Worm (Caenorhabditis elegans) whole organism, young adult: ENCODE measurements around the gene col-162.

Source experiments
- B0019.2 ChIP-seq: fragments of 200-800 bp; sonication (Bioruptor generic); conservative IDR thresholded peaks from 2 replicates; pipeline ENCODE4 v1.3.6; 2022; ENCODE audit warnings: missing genetic modification reagents, missing genetic modification characterization, missing compliant biosample characterization
- B0035.1 ChIP-seq: sonication (generic microtip); optimal IDR thresholded peaks from 2 replicates; lab custom pipeline; 2016; ENCODE audit warnings: missing genetic modification characterization, mild to moderate bottlenecking, missing compliant biosample characterization, missing genotype, missing genetic modification reagents
- C06A6.2 ChIP-seq: fragments of 200-800 bp; sonication (Bioruptor generic); conservative IDR thresholded peaks from 2 replicates; pipeline ENCODE4 v1.3.6; 2022; ENCODE audit warnings: missing genetic modification characterization, missing compliant biosample characterization
- F10E7.11 ChIP-seq: sonication (generic microtip); optimal IDR thresholded peaks from 2 replicates; lab custom pipeline; 2017; ENCODE audit warnings: mild to moderate bottlenecking, missing genetic modification characterization, moderate library complexity, missing compliant biosample characterization
- F22D6.2 ChIP-seq: sonication (generic microtip); optimal IDR thresholded peaks from 2 replicates; lab custom pipeline; 2016; ENCODE audit warnings: mild to moderate bottlenecking, missing genetic modification characterization, missing compliant biosample characterization
- F33H1.4 ChIP-seq: fragments of 200-800 bp; sonication (Bioruptor generic); IDR thresholded peaks from 2 replicates; pipeline ENCODE4 v1.3.6; 2022; ENCODE audit warnings: missing genetic modification reagents, missing genetic modification characterization, missing compliant biosample characterization
- F37B4.10 ChIP-seq: fragments of 200-800 bp; sonication (Bioruptor generic); IDR thresholded peaks from 2 replicates; pipeline ENCODE4 v1.3.6; 2022; ENCODE audit warnings: missing genetic modification characterization, missing compliant biosample characterization
- F39B2.1 ChIP-seq: fragments of 200-800 bp; sonication (Bioruptor generic); IDR thresholded peaks from 2 replicates; pipeline ENCODE4 v1.3.6; 2022; ENCODE audit warnings: missing genetic modification reagents, missing genetic modification characterization, missing compliant biosample characterization
- F57A8.1 ChIP-seq: fragments of 200-800 bp; sonication (Bioruptor generic); optimal IDR thresholded peaks from 2 replicates; lab custom pipeline; 2018; ENCODE audit warnings: mild to moderate bottlenecking, missing genetic modification characterization, moderate library complexity, missing compliant biosample characterization
- F57C9.4 ChIP-seq: sonication (generic microtip); optimal IDR thresholded peaks from 2 replicates; lab custom pipeline; 2017; ENCODE audit warnings: mild to moderate bottlenecking, missing genetic modification characterization, missing compliant biosample characterization
- Y56A3A.18 ChIP-seq: fragments of 200-800 bp; sonication (Bioruptor generic); IDR thresholded peaks from 2 replicates; pipeline ENCODE4 v1.3.6; 2022; ENCODE audit warnings: missing genetic modification reagents, missing genetic modification characterization, missing compliant biosample characterization
- ZK185.1 ChIP-seq: sonication (generic microtip); optimal IDR thresholded peaks from 2 replicates; lab custom pipeline; 2016; ENCODE audit warnings: mild to moderate bottlenecking, missing genetic modification characterization, missing compliant biosample characterization; ENCODE audit not compliant: poor library complexity, severe bottlenecking
- akir-1 ChIP-seq: fragments of 200-800 bp; sonication (Bioruptor generic); optimal IDR thresholded peaks from 2 replicates; lab custom pipeline; 2018; ENCODE audit warnings: mild to moderate bottlenecking, missing genetic modification characterization, moderate library complexity, missing compliant biosample characterization
- aptf-3 ChIP-seq: fragments of 200-800 bp; sonication (Bioruptor generic); IDR thresholded peaks from 2 replicates; pipeline ENCODE4 v1.3.6; 2022; ENCODE audit warnings: missing genetic modification characterization, missing compliant biosample characterization
- atf-7 ChIP-seq: sonication (generic microtip); optimal IDR thresholded peaks from 2 replicates; lab custom pipeline; 2017; ENCODE audit warnings: mild to moderate bottlenecking, missing genetic modification characterization, missing compliant biosample characterization
- attf-3 ChIP-seq: fragments of 200-800 bp; sonication (Bioruptor generic); conservative IDR thresholded peaks from 2 replicates; pipeline ENCODE4 v1.3.6; 2022; ENCODE audit warnings: missing genetic modification reagents, missing genetic modification characterization, missing compliant biosample characterization
- bed-1 ChIP-seq: fragments of 200-800 bp; sonication (Bioruptor generic); IDR thresholded peaks from 2 replicates; pipeline ENCODE4 v1.3.6; 2022; ENCODE audit warnings: missing genetic modification reagents, missing genetic modification characterization, missing compliant biosample characterization
- cebp-1 ChIP-seq, 2 experiments: fragments of 200-800 bp in 1 of 2; sonication (Bioruptor generic) in 1 of 2; sonication (generic microtip) in 1 of 2; IDR thresholded peaks in 1 of 2; optimal IDR thresholded peaks in 1 of 2; 2 replicates each; pipeline versions ENCODE4 v1.3.6 to Lab custom; 2017 to 2022; ENCODE audit warnings: missing compliant biosample characterization in 2 of 2, missing genetic modification characterization in 2 of 2, mild to moderate bottlenecking in 1 of 2, missing genetic modification reagents in 1 of 2, moderate library complexity in 1 of 2
- cebp-2 ChIP-seq: fragments of 200-800 bp; sonication (Bioruptor generic); IDR thresholded peaks from 2 replicates; pipeline ENCODE4 v1.3.6; 2022; ENCODE audit warnings: missing genetic modification characterization, missing compliant biosample characterization
- ceh-27 ChIP-seq: fragments of 200-800 bp; sonication (Bioruptor generic); optimal IDR thresholded peaks from 2 replicates; lab custom pipeline; 2018; ENCODE audit warnings: mild to moderate bottlenecking, missing genetic modification characterization, moderate library complexity, missing compliant biosample characterization
- ceh-58 ChIP-seq: fragments of 200-800 bp; sonication (Bioruptor generic); IDR thresholded peaks from 2 replicates; pipeline ENCODE4 v1.3.6; 2022; ENCODE audit warnings: missing genetic modification characterization, missing compliant biosample characterization
- ceh-79 ChIP-seq: sonication (generic microtip); optimal IDR thresholded peaks from 2 replicates; lab custom pipeline; 2017; ENCODE audit warnings: mild to moderate bottlenecking, missing genetic modification characterization, missing compliant biosample characterization
- ceh-91 ChIP-seq: fragments of 200-800 bp; sonication (Bioruptor generic); IDR thresholded peaks from 2 replicates; pipeline ENCODE4 v1.3.6; 2022; ENCODE audit warnings: missing genetic modification reagents, missing genetic modification characterization, missing compliant biosample characterization
- die-1 ChIP-seq: sonication (generic microtip); optimal IDR thresholded peaks from 2 replicates; lab custom pipeline; 2016; ENCODE audit warnings: missing genotype, mild to moderate bottlenecking, missing genetic modification characterization, missing compliant biosample characterization
- dox-1 ChIP-seq: fragments of 200-800 bp; sonication (Bioruptor generic); IDR thresholded peaks from 2 replicates; pipeline ENCODE4 v1.3.6; 2022; ENCODE audit warnings: missing genetic modification reagents, missing genetic modification characterization, missing compliant biosample characterization
- dpff-1 ChIP-seq: sonication (generic microtip); optimal IDR thresholded peaks from 2 replicates; lab custom pipeline; 2017; ENCODE audit warnings: mild to moderate bottlenecking, missing genetic modification characterization, missing compliant biosample characterization
- efl-1 ChIP-seq: fragments of 150-350 bp; optimal IDR thresholded peaks from 2 replicates; lab custom pipeline; 2014; ENCODE audit warnings: missing biosample characterization, missing genetic modification reagents, missing genetic modification characterization
- egl-44 ChIP-seq: fragments of 200-800 bp; sonication (Bioruptor generic); IDR thresholded peaks from 2 replicates; pipeline ENCODE4 v1.3.6; 2022; ENCODE audit warnings: missing genetic modification reagents, missing genetic modification characterization, missing compliant biosample characterization
- lag-1 ChIP-seq: fragments of 200-800 bp; sonication (Bioruptor generic); IDR thresholded peaks from 2 replicates; pipeline ENCODE4 v1.3.6; 2022; ENCODE audit warnings: missing genetic modification reagents, missing genetic modification characterization, missing compliant biosample characterization
- lsl-1 ChIP-seq: fragments of 200-800 bp; sonication (Bioruptor generic); optimal IDR thresholded peaks from 2 replicates; lab custom pipeline; 2018; ENCODE audit warnings: mild to moderate bottlenecking, missing genetic modification characterization, moderate library complexity, missing compliant biosample characterization
- madf-10 ChIP-seq: sonication (generic microtip); optimal IDR thresholded peaks from 2 replicates; lab custom pipeline; 2016; ENCODE audit warnings: mild to moderate bottlenecking, missing genetic modification characterization, missing compliant biosample characterization
- mel-28 ChIP-seq: sonication (generic microtip); optimal IDR thresholded peaks from 2 replicates; lab custom pipeline; 2016; ENCODE audit warnings: borderline replicate concordance, mild to moderate bottlenecking, missing genetic modification characterization, missing compliant biosample characterization
- mxl-1 ChIP-seq: sonication (generic microtip); optimal IDR thresholded peaks from 2 replicates; lab custom pipeline; 2016; ENCODE audit warnings: missing genetic modification characterization, missing compliant biosample characterization
- nfya-1 ChIP-seq: sonication (generic microtip); optimal IDR thresholded peaks from 2 replicates; lab custom pipeline; 2017; ENCODE audit warnings: antibody characterized with exemption, missing compliant biosample characterization, missing genetic modification characterization, borderline replicate concordance; ENCODE audit not compliant: insufficient read depth
- nhr-90 ChIP-seq: sonication (generic microtip); optimal IDR thresholded peaks from 2 replicates; lab custom pipeline; 2016; ENCODE audit warnings: missing genotype, mild to moderate bottlenecking, missing genetic modification characterization, missing compliant biosample characterization
- pbrm-1 ChIP-seq: fragments of 200-800 bp; sonication (Bioruptor generic); IDR thresholded peaks from 2 replicates; pipeline ENCODE4 v1.3.6; 2022; ENCODE audit warnings: missing genetic modification reagents, missing genetic modification characterization, missing compliant biosample characterization
- pha-4 ChIP-seq: fragments of 150-350 bp; sonication (generic microtip); optimal IDR thresholded peaks from 2 replicates; lab custom pipeline; 2014; ENCODE audit warnings: missing biosample characterization, missing genetic modification reagents, missing genetic modification characterization
- snpc-3.4 ChIP-seq: sonication (generic microtip); optimal IDR thresholded peaks from 2 replicates; lab custom pipeline; 2017; ENCODE audit warnings: missing genetic modification characterization, mild to moderate bottlenecking, missing compliant biosample characterization, antibody characterized with exemption, moderate library complexity, missing genotype, missing genetic modification reagents
- tbp1 ChIP-seq: fragments of 200-800 bp; sonication (Bioruptor generic); optimal IDR thresholded peaks from 2 replicates; lab custom pipeline; 2018; ENCODE audit warnings: mild to moderate bottlenecking, missing genetic modification characterization, missing compliant biosample characterization
- zim-3 ChIP-seq: sonication (generic microtip); optimal IDR thresholded peaks from 2 replicates; lab custom pipeline; 2017; ENCODE audit warnings: mild to moderate bottlenecking, missing genetic modification characterization, moderate library complexity, missing compliant biosample characterization
- ztf-25 ChIP-seq: fragments of 200-800 bp; sonication (Bioruptor generic); IDR thresholded peaks from 2 replicates; pipeline ENCODE4 v1.3.6; 2022; ENCODE audit warnings: missing genetic modification reagents, missing genetic modification characterization, missing compliant biosample characterization

Gene col-162

ce11 chrV:13472062-13472461 lies 30.3 kb downstream of the col-162 start:
- no peak for TF ChIP-seq mel-28 (tag; lab: Kevin White, UChicago)
- TF ChIP-seq F57A8.1 (GFP tag; lab: Kevin White, UChicago): no peak
- TF ChIP-seq egl-44: no peak
- no peak for TF ChIP-seq F10E7.11 (tag; lab: Kevin White, UChicago)
- TF ChIP-seq nhr-90: no peak
- no peak for TF ChIP-seq aptf-3 (GFP tag; lab: Robert Waterston, UW)
- no peak for TF ChIP-seq cebp-1 (GFP tag; IDR thresholded peaks at IDR 0.05; lab: Robert Waterston, UW)
- TF ChIP-seq cebp-1 (tag; optimal IDR thresholded peaks at IDR 0.05; lab: Kevin White, UChicago): no peak
- TF ChIP-seq ztf-25: no peak

ce11 chrV:13473467-13473866 lies 31.7 kb downstream of the col-162 start, which contains the start of gene T10G3.1:
T10G3.1 (minus strand) TSS chrV:13473679.
- TF ChIP-seq pha-4 (tag; lab: Kevin White, UChicago) (no peak), egl-44 (no peak), F57C9.4 (tag; lab: Kevin White, UChicago) (no peak), ceh-91 (GFP tag; lab: Robert Waterston, UW) (no peak), nfya-1 (tag; lab: Kevin White, UChicago) (no peak), B0019.2 (GFP tag; lab: Robert Waterston, UW) (no peak), madf-10 (no peak), attf-3 (GFP tag; lab: Robert Waterston, UW) (no peak), dpff-1 (tag; lab: Kevin White, UChicago) (no peak), F57A8.1 (GFP tag; lab: Kevin White, UChicago) (no peak), pbrm-1 (GFP tag; lab: Robert Waterston, UW) (no peak), akir-1 (GFP tag; lab: Kevin White, UChicago) (no peak), cebp-2 (no peak), F33H1.4 (GFP tag; lab: Robert Waterston, UW) (no peak), C06A6.2 (GFP tag; lab: Robert Waterston, UW) (no peak), tbp1 (no peak)

ce11 chrV:13476350-13476749 lies 34.6 kb downstream of the col-162 start, which contains the start of gene T10G3.8:
T10G3.8 (minus strand) TSS chrV:13476450.
- TF ChIP-seq atf-7 (tag; lab: Kevin White, UChicago) (no peak), die-1 (tag; lab: Kevin White, UChicago) (no peak), bed-1 (GFP tag; lab: Robert Waterston, UW) (no peak), F39B2.1 (GFP tag; lab: Robert Waterston, UW) (no peak), dox-1 (no peak), Y56A3A.18 (GFP tag; lab: Robert Waterston, UW) (no peak), F37B4.10 (GFP tag; lab: Robert Waterston, UW) (no peak), B0035.1 (tag; lab: Kevin White, UChicago) (no peak), lag-1 (GFP tag; lab: Robert Waterston, UW) (no peak), ZK185.1 (no peak), mxl-1 (no peak), zim-3 (tag; lab: Kevin White, UChicago) (no peak)

ce11 chrV:13479766-13480165 lies 38.0 kb downstream of the col-162 start, which contains the start of gene T10G3.2:
T10G3.2 (minus strand) TSS chrV:13479866.
- TF ChIP-seq C06A6.2 (GFP tag; lab: Robert Waterston, UW): no peak
- TF ChIP-seq lag-1 (GFP tag; lab: Robert Waterston, UW): no peak
- TF ChIP-seq ceh-91 (GFP tag; lab: Robert Waterston, UW): no peak
- no peak for TF ChIP-seq ceh-79 (tag; lab: Kevin White, UChicago)
- no peak for TF ChIP-seq snpc-3.4
- TF ChIP-seq F37B4.10 (GFP tag; lab: Robert Waterston, UW): no peak
- no peak for TF ChIP-seq F33H1.4 (GFP tag; lab: Robert Waterston, UW)
- TF ChIP-seq ceh-27 (GFP tag; lab: Kevin White, UChicago): no peak
- TF ChIP-seq efl-1 (GFP tag; lab: Kevin White, UChicago): no peak
- TF ChIP-seq B0035.1 (tag; lab: Kevin White, UChicago): no peak
- TF ChIP-seq pha-4 (tag; lab: Kevin White, UChicago): no peak
- TF ChIP-seq F22D6.2 (tag; lab: Kevin White, UChicago): no peak
- no peak for TF ChIP-seq lsl-1
- no peak for TF ChIP-seq akir-1 (GFP tag; lab: Kevin White, UChicago)
- TF ChIP-seq ceh-58 (GFP tag; lab: Robert Waterston, UW): no peak
